Fruit fly (Drosophila melanogaster) whole organism, prepupa: ENCODE data around the gene foi.
A peak's percentile ranks its signal among the peaks of the same experiment; 100 is the strongest.

ENCODE experiments used
- CG10631 ChIP-seq: fragments of 200-800 bp; sonication (Bioruptor generic); optimal IDR thresholded peaks from 2 replicates; lab custom pipeline; 2016; ENCODE audit warnings: missing biosample characterization, missing genetic modification characterization
- CG11294 ChIP-seq: fragments of 200-800 bp; sonication (Bioruptor generic); IDR thresholded peaks from 2 replicates; pipeline ENCODE4 v1.3.6; 2022; ENCODE audit warnings: missing biosample characterization, missing genetic modification characterization
- CG11762 ChIP-seq: fragments of 200-800 bp; sonication (Bioruptor generic); optimal IDR thresholded peaks from 3 replicates; lab custom pipeline; 2016; ENCODE audit warnings: missing biosample characterization, missing genetic modification characterization; ENCODE audit not compliant: insufficient read depth
- CG11902 ChIP-seq: fragments of 200-800 bp; sonication (Bioruptor generic); optimal IDR thresholded peaks from 3 replicates; lab custom pipeline; 2016; ENCODE audit warnings: missing biosample characterization, missing genetic modification characterization
- CG32006 ChIP-seq: fragments of 200-800 bp; sonication (Bioruptor generic); optimal IDR thresholded peaks from 3 replicates; lab custom pipeline; 2017; ENCODE audit warnings: missing biosample characterization, mild to moderate bottlenecking, missing genetic modification characterization
- CG3919 ChIP-seq: fragments of 200-800 bp; sonication (Bioruptor generic); optimal IDR thresholded peaks from 3 replicates; lab custom pipeline; 2016; ENCODE audit warnings: missing biosample characterization, missing genetic modification characterization
- CG6163 ChIP-seq: fragments of 200-800 bp; sonication (Bioruptor generic); IDR thresholded peaks from 3 replicates; pipeline ENCODE4 v1.3.6; 2022; ENCODE audit warnings: missing biosample characterization, missing genetic modification characterization
- CG6276 ChIP-seq: fragments of 200-800 bp; sonication (Bioruptor generic); optimal IDR thresholded peaks from 2 replicates; lab custom pipeline; 2017; ENCODE audit warnings: missing biosample characterization, mild to moderate bottlenecking, missing genetic modification characterization
- CG6808 ChIP-seq: fragments of 200-800 bp; sonication (Bioruptor generic); optimal IDR thresholded peaks from 3 replicates; lab custom pipeline; 2017; ENCODE audit warnings: missing biosample characterization, missing genetic modification characterization, mild to moderate bottlenecking, moderate library complexity, missing genetic modification reagents
- CG7368 ChIP-seq: fragments of 200-800 bp; sonication (Bioruptor generic); optimal IDR thresholded peaks from 3 replicates; lab custom pipeline; 2016; ENCODE audit warnings: missing biosample characterization, missing genetic modification characterization
- CG8119 ChIP-seq: fragments of 200-800 bp; sonication (Bioruptor generic); IDR thresholded peaks from 3 replicates; pipeline ENCODE4 v1.3.6; 2022; ENCODE audit warnings: missing biosample characterization, missing genetic modification characterization
- CG8319 ChIP-seq: fragments of 200-800 bp; sonication (Bioruptor generic); optimal IDR thresholded peaks from 3 replicates; lab custom pipeline; 2016; ENCODE audit warnings: missing biosample characterization, missing genetic modification characterization
- Eip75B ChIP-seq: fragments of 200-800 bp; sonication (Bioruptor generic); optimal IDR thresholded peaks from 3 replicates; lab custom pipeline; 2016; ENCODE audit warnings: missing biosample characterization, missing genetic modification characterization
- Eip78C ChIP-seq: fragments of 200-800 bp; sonication (Bioruptor generic); peaks from one replicate; lab custom pipeline; 2016; ENCODE audit warnings: missing biosample characterization, missing genetic modification characterization
- Eip93F ChIP-seq: fragments of 200-800 bp; sonication (Bioruptor generic); optimal IDR thresholded peaks from 2 replicates; lab custom pipeline; 2016; ENCODE audit warnings: missing biosample characterization, mild to moderate bottlenecking, missing genetic modification characterization
- Gug ChIP-seq: fragments of 200-800 bp; sonication (Bioruptor generic); IDR thresholded peaks from 2 replicates; pipeline ENCODE4 v1.3.6; 2022; ENCODE audit warnings: missing biosample characterization, missing genetic modification characterization
- Hr38 ChIP-seq: sonication (Bioruptor generic); optimal IDR thresholded peaks from 2 replicates; lab custom pipeline; 2016; ENCODE audit warnings: missing biosample characterization, missing genetic modification characterization
- Hr39 ChIP-seq: fragments of 200-800 bp; sonication (Bioruptor generic); optimal IDR thresholded peaks from 2 replicates; lab custom pipeline; 2016; ENCODE audit warnings: missing biosample characterization, missing genetic modification characterization
- Hr4 ChIP-seq: fragments of 200-800 bp; sonication (Bioruptor generic); optimal IDR thresholded peaks from 3 replicates; lab custom pipeline; 2016; ENCODE audit warnings: missing biosample characterization, missing genetic modification characterization
- Smox ChIP-seq: fragments of 200-800 bp; sonication (Bioruptor generic); optimal IDR thresholded peaks from 3 replicates; lab custom pipeline; 2016; ENCODE audit warnings: missing biosample characterization, missing genetic modification characterization
- Sox102F ChIP-seq: fragments of 200-800 bp; sonication (Bioruptor generic); optimal IDR thresholded peaks from 2 replicates; lab custom pipeline; 2016; ENCODE audit warnings: missing biosample characterization, mild to moderate bottlenecking, missing genetic modification characterization
- Sox14 ChIP-seq: fragments of 200-800 bp; sonication (Bioruptor generic); optimal IDR thresholded peaks from 3 replicates; lab custom pipeline; 2016; ENCODE audit warnings: missing biosample characterization, missing genetic modification characterization
- Sox15 ChIP-seq: fragments of 200-800 bp; sonication (Bioruptor generic); optimal IDR thresholded peaks from 3 replicates; lab custom pipeline; 2016; ENCODE audit warnings: missing biosample characterization, missing genetic modification characterization
- achi ChIP-seq: fragments of 200-800 bp; sonication (Bioruptor generic); optimal IDR thresholded peaks from 3 replicates; lab custom pipeline; 2016; ENCODE audit warnings: missing biosample characterization, missing genetic modification characterization
- cyc ChIP-seq: fragments of 200-800 bp; sonication (Bioruptor generic); optimal IDR thresholded peaks from 3 replicates; lab custom pipeline; 2016; ENCODE audit warnings: missing biosample characterization, missing genetic modification characterization
- dac ChIP-seq: fragments of 200-800 bp; sonication (Bioruptor generic); optimal IDR thresholded peaks from 2 replicates; lab custom pipeline; 2017; ENCODE audit warnings: missing biosample characterization, mild to moderate bottlenecking, missing genetic modification characterization
- dsx ChIP-seq: fragments of 200-800 bp; optimal IDR thresholded peaks from 3 replicates; lab custom pipeline; 2019; ENCODE audit warnings: missing biosample characterization, mild to moderate bottlenecking, missing genetic modification characterization, moderate library complexity; ENCODE audit not compliant: poor library complexity, severe bottlenecking
- eg ChIP-seq: fragments of 200-800 bp; sonication (Bioruptor generic); IDR thresholded peaks from 3 replicates; pipeline ENCODE4 v1.3.6; 2022; ENCODE audit warnings: missing biosample characterization, missing genetic modification characterization
- esn ChIP-seq: fragments of 200-800 bp; sonication (Bioruptor generic); optimal IDR thresholded peaks from 2 replicates; lab custom pipeline; 2016; ENCODE audit warnings: missing biosample characterization, mild to moderate bottlenecking, missing genetic modification characterization, moderate library complexity
- fd59A ChIP-seq: fragments of 200-800 bp; sonication (Bioruptor generic); optimal IDR thresholded peaks from 2 replicates; lab custom pipeline; 2017; ENCODE audit warnings: missing biosample characterization, mild to moderate bottlenecking, missing genetic modification characterization, missing genetic modification reagents
- fd85E ChIP-seq: fragments of 200-800 bp; sonication (Bioruptor generic); optimal IDR thresholded peaks from 3 replicates; lab custom pipeline; 2016; ENCODE audit warnings: missing biosample characterization, missing genetic modification characterization
- fkh ChIP-seq: fragments of 200-800 bp; sonication (Bioruptor generic); optimal IDR thresholded peaks from 3 replicates; lab custom pipeline; 2017; ENCODE audit warnings: missing biosample characterization, mild to moderate bottlenecking, missing genetic modification characterization, moderate library complexity
- lz ChIP-seq: fragments of 200-800 bp; sonication (Bioruptor generic); optimal IDR thresholded peaks from 3 replicates; lab custom pipeline; 2016; ENCODE audit warnings: missing biosample characterization, missing genetic modification characterization
- pdm3 ChIP-seq: fragments of 200-800 bp; sonication (Bioruptor generic); optimal IDR thresholded peaks from 3 replicates; lab custom pipeline; 2016; ENCODE audit warnings: missing biosample characterization, missing genetic modification characterization
- salr ChIP-seq, 2 experiments: fragments of 200-800 bp; sonication (Bioruptor generic); optimal IDR thresholded peaks; 3 replicates each; lab custom pipeline; 2016 to 2018; ENCODE audit warnings: missing biosample characterization in 2 of 2, missing genetic modification characterization in 2 of 2, mild to moderate bottlenecking in 1 of 2
- spab ChIP-seq: fragments of 200-800 bp; sonication (Bioruptor generic); optimal IDR thresholded peaks from 2 replicates; lab custom pipeline; 2017; ENCODE audit warnings: missing biosample characterization, mild to moderate bottlenecking, missing genetic modification characterization, missing genetic modification reagents
- ss ChIP-seq, 2 experiments: fragments of 200-800 bp; sonication (Bioruptor generic); optimal IDR thresholded peaks; 2 replicates in 1 of 2; 3 replicates in 1 of 2; lab custom pipeline; 2017 to 2018; ENCODE audit warnings: mild to moderate bottlenecking in 2 of 2, missing biosample characterization in 2 of 2, missing genetic modification characterization in 2 of 2, moderate library complexity in 1 of 2
- svp ChIP-seq: fragments of 200-800 bp; sonication (Bioruptor generic); peaks from one replicate; lab custom pipeline; 2016; ENCODE audit warnings: missing biosample characterization, missing genetic modification characterization
- topi ChIP-seq: fragments of 200-800 bp; sonication (Bioruptor generic); optimal IDR thresholded peaks from 3 replicates; lab custom pipeline; 2016; ENCODE audit warnings: missing biosample characterization, missing genetic modification characterization
- vri ChIP-seq: fragments of 200-800 bp; sonication (Bioruptor generic); optimal IDR thresholded peaks from 3 replicates; lab custom pipeline; 2016; ENCODE audit warnings: missing biosample characterization, mild to moderate bottlenecking, missing genetic modification characterization

The foi gene

DNA sequence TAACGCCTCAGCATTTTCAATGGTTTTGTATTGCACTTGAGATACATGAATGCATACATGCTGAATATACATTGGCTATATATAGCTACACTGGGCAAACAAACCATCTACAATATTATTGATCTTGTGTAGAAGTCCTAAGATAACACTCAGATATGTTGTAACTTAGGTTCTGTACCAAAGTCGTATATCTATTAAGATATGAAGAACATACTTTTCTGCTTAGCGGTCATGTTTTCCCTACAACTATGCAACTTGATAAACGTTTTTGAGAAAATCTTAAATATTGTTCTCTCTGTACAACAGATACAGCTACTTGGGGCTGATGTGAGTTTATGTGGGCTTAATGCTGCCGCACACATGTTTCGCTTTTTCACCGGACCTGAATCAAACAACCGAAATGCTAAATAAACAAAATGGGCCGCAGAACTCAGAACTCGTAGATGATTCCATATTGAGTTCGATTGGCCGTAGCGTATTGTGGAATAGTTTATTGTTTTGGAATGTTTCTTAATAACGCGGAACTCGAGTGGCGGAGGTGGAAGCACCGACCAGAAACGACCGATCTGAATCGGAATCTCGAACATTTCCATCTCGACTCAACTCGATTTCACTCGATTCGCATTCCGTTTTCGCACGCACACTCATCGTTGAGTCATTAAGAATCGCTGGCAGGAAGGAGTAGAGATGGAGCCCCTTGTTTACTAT, 24.3 kb downstream of the foi start (continued):
- TF ChIP-seq fd85E (GFP tag; lab: Kevin White, UChicago) (no peak), CG11762 (GFP tag; lab: Kevin White, UChicago) (no peak), CG11294 (GFP tag; lab: Robert Waterston, UW) (0 out of 2 replicates have a peak, but pooled peaks have one; percentile 37), Hr39 (GFP tag; lab: Kevin White, UChicago) (no peak), achi (GFP tag; lab: Kevin White, UChicago) (peak; percentile 40), cyc (GFP tag; lab: Kevin White, UChicago) (no peak), Eip75B (peak; percentile 60), svp (GFP tag; lab: Kevin White, UChicago) (no peak), esn (GFP tag; lab: Kevin White, UChicago) (peak; percentile 26), lz (GFP tag; lab: Kevin White, UChicago) (no peak), Hr38 (GFP tag; lab: Kevin White, UChicago) (no peak), Eip78C (GFP tag; lab: Kevin White, UChicago) (peak; percentile 91), dac (GFP tag; lab: Kevin White, UChicago) (peak; percentile 17), Hr4 (GFP tag; lab: Kevin White, UChicago) (peak; percentile 53), salr (GFP tag; optimal IDR thresholded peaks at IDR 0.05; lab: Kevin White, UChicago) (peak; percentile 10 to 45), fd59A (GFP tag; lab: Kevin White, UChicago) (peak; percentile 53), CG3919 (GFP tag; lab: Kevin White, UChicago) (peak; percentile 29), CG10631 (peak; percentile 45)

dm6 chr3L:8550836-8551235, 25.8 kb downstream of the foi start:
- TF ChIP-seq CG6276 = no peak
- TF ChIP-seq CG6163 (GFP tag; lab: Robert Waterston, UW) = no peak
- no peak for TF ChIP-seq topi (GFP tag; lab: Kevin White, UChicago)
- no peak for TF ChIP-seq fd85E (GFP tag; lab: Kevin White, UChicago)
- no peak for TF ChIP-seq cyc (GFP tag; lab: Kevin White, UChicago)
- peak; percentile 20 for TF ChIP-seq Eip75B
- no peak for TF ChIP-seq CG11762 (GFP tag; lab: Kevin White, UChicago)
- peak; percentile 5 for TF ChIP-seq CG32006 (GFP tag; lab: Kevin White, UChicago)
- TF ChIP-seq Sox102F (GFP tag; lab: Kevin White, UChicago) = no peak
- TF ChIP-seq CG11294 (GFP tag; lab: Robert Waterston, UW) = no peak
- no peak for TF ChIP-seq Smox (GFP tag; lab: Kevin White, UChicago)
- TF ChIP-seq pdm3 (GFP tag; lab: Kevin White, UChicago) = no peak
- no peak for TF ChIP-seq CG8319 (GFP tag; lab: Kevin White, UChicago)
- TF ChIP-seq Gug (GFP tag; lab: Robert Waterston, UW) = no peak
- peak; percentile 85 for TF ChIP-seq svp (GFP tag; lab: Kevin White, UChicago)
- TF ChIP-seq Sox14 (GFP tag; lab: Kevin White, UChicago) = no peak
- peak; percentile 20 for TF ChIP-seq CG6808 (GFP tag; lab: Kevin White, UChicago)
- no peak for TF ChIP-seq Sox15 (GFP tag; lab: Kevin White, UChicago)
- no peak for TF ChIP-seq Eip93F (GFP tag; lab: Kevin White, UChicago)
- no peak for TF ChIP-seq fkh (GFP tag; lab: Kevin White, UChicago)
- TF ChIP-seq Eip78C (GFP tag; lab: Kevin White, UChicago) = peak; percentile 52
- TF ChIP-seq CG8119 (GFP tag; lab: Robert Waterston, UW) = peak; percentile 30; the same call in 1 of the 3 replicates
- TF ChIP-seq ss (GFP tag; optimal IDR thresholded peaks at IDR 0.05; lab: Kevin White, UChicago) = peak in 1 of 2 experiments; percentile 32
- no peak for TF ChIP-seq vri (GFP tag; lab: Kevin White, UChicago)
- TF ChIP-seq eg (GFP tag; lab: Robert Waterston, UW) = 0 out of 3 replicates have a peak, but pooled peaks have one; percentile 29
- no peak for TF ChIP-seq CG7368
- no peak for TF ChIP-seq spab
- TF ChIP-seq dsx (GFP tag; lab: Kevin White, UChicago) = peak; percentile 41
- no peak for TF ChIP-seq achi (GFP tag; lab: Kevin White, UChicago)
- TF ChIP-seq CG11902 = no peak
